Worm (Caenorhabditis elegans): Measurements from ENCODE around the gene srab-16.

- TF ChIP-seq dpff-1 (tag; optimal IDR thresholded peaks at IDR 0.05) (no peak), F39B2.1 (GFP tag; IDR thresholded peaks at IDR 0.05) (no peak), snpc-4 (GFP tag; optimal IDR thresholded peaks at IDR 0.05) (no peak), snpc-4 (tag; optimal IDR thresholded peaks at IDR 0.05) (no peak)
Observed at ce11 chrV:738770-739169, 43.8 kb upstream of the srab-16 start, which contains the start of gene srj-24.

Data from whole organism, young adult.